Worm (Caenorhabditis elegans) whole organism, midembryonic: Measurements from ENCODE around the gene ZK809.8.

ENCODE experiments used
- cog-1 ChIP-seq: sonication (generic microtip); optimal IDR thresholded peaks from 2 replicates; lab custom pipeline; 2016; ENCODE audit warnings: missing genetic modification characterization, missing compliant biosample characterization
- klf-2 ChIP-seq: fragments of 200-800 bp; sonication (Bioruptor generic); conservative IDR thresholded peaks from 2 replicates; pipeline ENCODE4 v1.3.6; 2022; ENCODE audit warnings: missing genetic modification reagents, missing genetic modification characterization, missing compliant biosample characterization
- ref-1 ChIP-seq: fragments of 200-800 bp; sonication (Bioruptor generic); conservative IDR thresholded peaks from 2 replicates; pipeline ENCODE4 v1.3.6; 2022; ENCODE audit warnings: missing genetic modification reagents, missing genetic modification characterization, missing compliant biosample characterization
- tab-1 ChIP-seq: fragments of 200-800 bp; sonication (Bioruptor generic); IDR thresholded peaks from 2 replicates; pipeline ENCODE4 v1.3.6; 2022; ENCODE audit warnings: missing genetic modification characterization, missing compliant biosample characterization
- ztf-23 ChIP-seq: fragments of 200-800 bp; sonication (Bioruptor generic); IDR thresholded peaks from 2 replicates; pipeline ENCODE4 v1.3.6; 2022; ENCODE audit warnings: missing genetic modification reagents, missing genetic modification characterization, missing compliant biosample characterization

ce11 chrIV:11644705-11645104 is 4.2 kb downstream of the ZK809.8 start:
- no peak for TF ChIP-seq tab-1 (GFP tag; lab: Robert Waterston, UW)
- no peak for TF ChIP-seq ztf-23 (GFP tag; lab: Robert Waterston, UW)
- TF ChIP-seq ref-1 (GFP tag; lab: Robert Waterston, UW): no peak
- TF ChIP-seq cog-1 (tag; lab: Kevin White, UChicago): no peak
- TF ChIP-seq klf-2 (GFP tag; lab: Robert Waterston, UW): no peak
